Fruit fly (Drosophila melanogaster) whole organism, embryonic: ENCODE results near the gene Fie.

Source experiments
- Adf1 ChIP-seq: fragments of 200-800 bp; sonication (Bioruptor generic); IDR thresholded peaks from 2 replicates; pipeline ENCODE4 v1.3.6; 2022; ENCODE audit warnings: missing biosample characterization, missing genetic modification characterization
- Atf3 ChIP-seq: fragments of 200-800 bp; sonication (Bioruptor generic); optimal IDR thresholded peaks from 3 replicates; lab custom pipeline; 2016; ENCODE audit warnings: missing biosample characterization, missing genetic modification characterization
- BEAF-32 ChIP-seq: fragments of 200-800 bp; sonication (Bioruptor generic); optimal IDR thresholded peaks from 3 replicates; lab custom pipeline; 2017; ENCODE audit warnings: missing biosample characterization, missing genetic modification characterization, mild to moderate bottlenecking, moderate library complexity, missing genetic modification reagents
- CG10321 ChIP-seq: fragments of 200-800 bp; sonication (Bioruptor generic); IDR thresholded peaks from 2 replicates; pipeline ENCODE4 v1.3.6; 2022; ENCODE audit warnings: missing biosample characterization, missing genetic modification characterization
- CG11504 ChIP-seq: fragments of 200-800 bp; sonication (Bioruptor generic); optimal IDR thresholded peaks from 3 replicates; lab custom pipeline; 2019; ENCODE audit warnings: missing biosample characterization, mild to moderate bottlenecking, missing genetic modification characterization, moderate library complexity
- CG11695 ChIP-seq: fragments of 200-800 bp; sonication (Bioruptor generic); IDR thresholded peaks from 3 replicates; pipeline ENCODE4 v1.3.6; 2022; ENCODE audit warnings: missing biosample characterization, missing genetic modification characterization
- CG14710 ChIP-seq: fragments of 200-800 bp; sonication (Bioruptor generic); optimal IDR thresholded peaks from 3 replicates; lab custom pipeline; 2019; ENCODE audit warnings: missing biosample characterization, mild to moderate bottlenecking, missing genetic modification characterization, moderate library complexity
- CG1602 ChIP-seq: fragments of 200-800 bp; sonication (Bioruptor generic); optimal IDR thresholded peaks from 3 replicates; lab custom pipeline; 2016; ENCODE audit warnings: missing biosample characterization, missing genetic modification characterization
- CG1603 ChIP-seq: fragments of 200-800 bp; sonication (Bioruptor generic); optimal IDR thresholded peaks from 2 replicates; lab custom pipeline; 2019; ENCODE audit warnings: missing biosample characterization, mild to moderate bottlenecking, missing genetic modification characterization, moderate library complexity
- CG18599 ChIP-seq: fragments of 200-800 bp; sonication (Bioruptor generic); optimal IDR thresholded peaks from 3 replicates; lab custom pipeline; 2017; ENCODE audit warnings: missing biosample characterization, missing genetic modification characterization, mild to moderate bottlenecking, moderate library complexity, missing genetic modification reagents
- CG3847 ChIP-seq: fragments of 200-800 bp; sonication (Bioruptor generic); IDR thresholded peaks from 2 replicates; pipeline ENCODE4 v1.3.6; 2022; ENCODE audit warnings: missing biosample characterization, missing genetic modification characterization
- CG6272 ChIP-seq: fragments of 200-800 bp; sonication (Bioruptor generic); IDR thresholded peaks from 2 replicates; pipeline ENCODE4 v1.3.6; 2022; ENCODE audit warnings: missing biosample characterization, missing genetic modification characterization
- CG6791 ChIP-seq: fragments of 200-800 bp; sonication (Bioruptor generic); IDR thresholded peaks from 3 replicates; pipeline ENCODE4 v1.3.6; 2022; ENCODE audit warnings: missing biosample characterization, missing genetic modification characterization; ENCODE audit not compliant: partially characterized antibody
- CG7372 ChIP-seq: fragments of 200-800 bp; sonication (Bioruptor generic); IDR thresholded peaks from 2 replicates; pipeline ENCODE4 v1.3.6; 2022; ENCODE audit warnings: missing biosample characterization, missing genetic modification characterization
- CG7839 ChIP-seq: fragments of 200-800 bp; sonication (Bioruptor generic); optimal IDR thresholded peaks from 3 replicates; lab custom pipeline; 2018; ENCODE audit warnings: missing biosample characterization, mild to moderate bottlenecking, missing genetic modification characterization, moderate library complexity
- CG8290 ChIP-seq, 3 experiments: fragments of 200-800 bp; sonication (Bioruptor generic); optimal IDR thresholded peaks; 2 replicates each; lab custom pipeline; 2016 to 2019; ENCODE audit warnings: missing biosample characterization in 3 of 3, missing genetic modification characterization in 3 of 3, mild to moderate bottlenecking in 2 of 3, moderate library complexity in 1 of 3
- Doc3 ChIP-seq: fragments of 200-800 bp; sonication (Bioruptor generic); IDR thresholded peaks from 3 replicates; pipeline ENCODE4 v1.3.6; 2022; ENCODE audit warnings: missing biosample characterization, missing genetic modification characterization; ENCODE audit not compliant: partially characterized antibody
- Dref ChIP-seq: fragments of 200-800 bp; sonication (Bioruptor generic); IDR thresholded peaks from 2 replicates; pipeline ENCODE4 v1.3.6; 2022; ENCODE audit warnings: missing biosample characterization, missing genetic modification characterization
- ERR ChIP-seq: fragments of 200-800 bp; sonication (Bioruptor generic); optimal IDR thresholded peaks from 2 replicates; lab custom pipeline; 2016; ENCODE audit warnings: missing biosample characterization, missing genetic modification characterization
- Fer1 ChIP-seq: fragments of 200-800 bp; sonication (Bioruptor generic); optimal IDR thresholded peaks from 2 replicates; lab custom pipeline; 2017; ENCODE audit warnings: missing biosample characterization, mild to moderate bottlenecking, missing genetic modification characterization
- Fer2 ChIP-seq: fragments of 200-800 bp; sonication (Bioruptor generic); optimal IDR thresholded peaks from 2 replicates; lab custom pipeline; 2018; ENCODE audit warnings: missing biosample characterization, mild to moderate bottlenecking, missing genetic modification characterization, moderate library complexity
- HLHmδ ChIP-seq: fragments of 200-800 bp; sonication (Bioruptor generic); optimal IDR thresholded peaks from 2 replicates; lab custom pipeline; 2018; ENCODE audit warnings: missing biosample characterization, mild to moderate bottlenecking, missing genetic modification characterization, moderate library complexity
- HmgZ ChIP-seq: fragments of 200-800 bp; sonication (Bioruptor generic); optimal IDR thresholded peaks from 2 replicates; lab custom pipeline; 2018; ENCODE audit warnings: missing biosample characterization, mild to moderate bottlenecking, missing genetic modification characterization
- Hmr ChIP-seq: fragments of 200-800 bp; sonication (Bioruptor generic); optimal IDR thresholded peaks from 3 replicates; lab custom pipeline; 2017; ENCODE audit warnings: mild to moderate bottlenecking, missing biosample characterization, missing genetic modification reagents, missing genetic modification characterization
- Jarid2 ChIP-seq: fragments of 200-800 bp; sonication (Bioruptor generic); optimal IDR thresholded peaks from 3 replicates; lab custom pipeline; 2017; ENCODE audit warnings: mild to moderate bottlenecking, missing biosample characterization, missing genetic modification reagents, missing genetic modification characterization
- MESR4 ChIP-seq: fragments of 200-800 bp; sonication (Bioruptor generic); optimal IDR thresholded peaks from 2 replicates; lab custom pipeline; 2018; ENCODE audit warnings: missing biosample characterization, mild to moderate bottlenecking, missing genetic modification characterization, moderate library complexity
- Med ChIP-seq: fragments of 200-800 bp; sonication (Bioruptor generic); peaks from one replicate; lab custom pipeline; 2016; ENCODE audit warnings: missing biosample characterization, missing genetic modification characterization, mild to moderate bottlenecking, inconsistent platforms, moderate library complexity
- Neu2 ChIP-seq: fragments of 200-800 bp; sonication (Bioruptor generic); optimal IDR thresholded peaks from 3 replicates; lab custom pipeline; 2016; ENCODE audit warnings: missing biosample characterization, missing genetic modification characterization, borderline replicate concordance
- Ptx1 ChIP-seq: fragments of 200-800 bp; sonication (Bioruptor generic); IDR thresholded peaks from 2 replicates; pipeline ENCODE4 v1.3.6; 2022; ENCODE audit warnings: missing biosample characterization, missing genetic modification characterization
- Rx ChIP-seq: fragments of 200-800 bp; sonication (Bioruptor generic); IDR thresholded peaks from 2 replicates; pipeline ENCODE4 v1.3.6; 2022; ENCODE audit warnings: missing biosample characterization, missing genetic modification characterization
- Sox102F ChIP-seq: fragments of 200-800 bp; sonication (Bioruptor generic); optimal IDR thresholded peaks from 2 replicates; lab custom pipeline; 2018; ENCODE audit warnings: missing biosample characterization, mild to moderate bottlenecking, missing genetic modification characterization, moderate library complexity
- Spps ChIP-seq: fragments of 200-800 bp; sonication (Bioruptor generic); optimal IDR thresholded peaks from 2 replicates; lab custom pipeline; 2018; ENCODE audit warnings: missing biosample characterization, mild to moderate bottlenecking, missing genetic modification characterization
- YL-1 ChIP-seq: fragments of 200-800 bp; sonication (Bioruptor generic); optimal IDR thresholded peaks from 3 replicates; lab custom pipeline; 2017; ENCODE audit warnings: missing biosample characterization, mild to moderate bottlenecking, missing genetic modification characterization
- ara ChIP-seq: fragments of 200-800 bp; sonication (Bioruptor generic); IDR thresholded peaks from 2 replicates; pipeline ENCODE4 v1.3.6; 2022; ENCODE audit warnings: missing biosample characterization, missing genetic modification characterization
- bbx ChIP-seq: fragments of 200-800 bp; sonication (Bioruptor generic); IDR thresholded peaks from 2 replicates; pipeline ENCODE4 v1.3.6; 2022; ENCODE audit warnings: missing biosample characterization, missing genetic modification characterization; ENCODE audit not compliant: partially characterized antibody
- chinmo ChIP-seq: fragments of 200-800 bp; sonication (Bioruptor generic); IDR thresholded peaks from 4 replicates; pipeline ENCODE4 v1.3.6; 2022; ENCODE audit warnings: missing biosample characterization, missing genetic modification characterization; ENCODE audit not compliant: partially characterized antibody
- crc ChIP-seq: fragments of 200-800 bp; sonication (Bioruptor generic); optimal IDR thresholded peaks from 2 replicates; lab custom pipeline; 2016; ENCODE audit warnings: missing biosample characterization, missing genetic modification characterization
- croc ChIP-seq: fragments of 200-800 bp; sonication (Bioruptor generic); conservative IDR thresholded peaks from 3 replicates; pipeline ENCODE4 v1.3.6; 2022; ENCODE audit warnings: missing biosample characterization, missing genetic modification characterization
- crol ChIP-seq: fragments of 200-800 bp; sonication (Bioruptor generic); IDR thresholded peaks from 2 replicates; pipeline ENCODE4 v1.3.6; 2022; ENCODE audit warnings: missing biosample characterization, missing genetic modification characterization
- dysf ChIP-seq: fragments of 200-800 bp; sonication (Bioruptor generic); IDR thresholded peaks from 3 replicates; pipeline ENCODE4 v1.3.6; 2022; ENCODE audit warnings: missing biosample characterization, missing genetic modification characterization
- gcm ChIP-seq: fragments of 200-800 bp; sonication (Bioruptor generic); optimal IDR thresholded peaks from 2 replicates; lab custom pipeline; 2019; ENCODE audit warnings: missing biosample characterization, mild to moderate bottlenecking, missing genetic modification characterization, moderate library complexity
- her ChIP-seq: fragments of 200-800 bp; sonication (Bioruptor generic); optimal IDR thresholded peaks from 2 replicates; lab custom pipeline; 2016; ENCODE audit warnings: missing biosample characterization, missing genetic modification characterization
- ind ChIP-seq: fragments of 200-800 bp; sonication (Bioruptor generic); optimal IDR thresholded peaks from 3 replicates; lab custom pipeline; 2016; ENCODE audit warnings: missing biosample characterization, missing genetic modification characterization
- lov ChIP-seq, 2 experiments: fragments of 200-800 bp in 1 of 2; fragments of >200 bp in 1 of 2; sonication (Bioruptor generic) in 1 of 2; IDR thresholded peaks in 1 of 2; optimal IDR thresholded peaks in 1 of 2; 2 replicates in 1 of 2; 3 replicates in 1 of 2; pipeline versions ENCODE4 v1.3.6 to Lab custom; 2017 to 2022; ENCODE audit warnings: missing biosample characterization in 1 of 2, missing genetic modification characterization in 1 of 2
- nmo ChIP-seq: fragments of 200-800 bp; sonication (Bioruptor generic); optimal IDR thresholded peaks from 2 replicates; lab custom pipeline; 2018; ENCODE audit warnings: missing biosample characterization, mild to moderate bottlenecking, missing genetic modification characterization, moderate library complexity
- nom ChIP-seq: fragments of 200-800 bp; sonication (Bioruptor generic); optimal IDR thresholded peaks from 2 replicates; lab custom pipeline; 2017; ENCODE audit warnings: missing biosample characterization, missing genetic modification characterization, mild to moderate bottlenecking, moderate library complexity, missing genetic modification reagents
- row ChIP-seq: fragments of 200-800 bp; sonication (Bioruptor generic); IDR thresholded peaks from 3 replicates; pipeline ENCODE4 v1.3.6; 2022; ENCODE audit warnings: missing biosample characterization, missing genetic modification characterization
- sim ChIP-seq: fragments of 200-800 bp; sonication (Bioruptor generic); IDR thresholded peaks from 2 replicates; pipeline ENCODE4 v1.3.6; 2022; ENCODE audit warnings: missing biosample characterization, missing genetic modification characterization
- trem ChIP-seq: fragments of 200-800 bp; optimal IDR thresholded peaks from 3 replicates; lab custom pipeline; 2019; ENCODE audit warnings: missing biosample characterization, mild to moderate bottlenecking, missing genetic modification characterization, moderate library complexity

The Fie gene

DNA sequence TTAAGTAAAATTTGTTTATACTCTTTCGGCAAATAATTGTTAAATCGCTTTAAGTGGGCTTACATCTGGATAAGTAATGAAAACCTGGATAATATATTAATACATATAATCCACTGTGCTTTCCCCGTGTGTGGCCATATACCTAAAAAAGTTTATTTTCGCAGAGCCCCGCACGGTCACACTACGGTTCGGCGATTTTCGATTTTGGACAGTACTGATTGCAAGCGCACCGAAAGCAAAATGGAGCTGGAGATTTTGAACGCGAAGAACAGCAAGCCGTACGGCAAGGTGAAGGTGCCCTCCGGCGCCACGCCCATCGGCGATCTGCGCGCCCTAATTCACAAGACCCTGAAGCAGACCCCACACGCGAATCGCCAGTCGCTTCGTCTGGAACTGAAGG is 10.9 kb downstream of the Fie start, which contains the start of gene Sc2 (continued):
- TF ChIP-seq chinmo (GFP tag; lab: Robert Waterston, UW), result 0 out of 4 replicates have a peak, but pooled peaks have one; percentile 14
- 0 out of 2 replicates have a peak, but pooled peaks have one; percentile 12 for TF ChIP-seq Dref (GFP tag; lab: Robert Waterston, UW)
- peak; percentile 53; the same call in 1 of the 2 replicates for TF ChIP-seq bbx (GFP tag; lab: Robert Waterston, UW)
- TF ChIP-seq CG11504, result no peak
- no peak for TF ChIP-seq dysf (GFP tag; lab: Robert Waterston, UW)
- TF ChIP-seq BEAF-32 (GFP tag; lab: Kevin White, UChicago), result peak; percentile 2
- peak; percentile 14 for TF ChIP-seq HmgZ (tag; lab: Kevin White, UChicago)
- no peak for TF ChIP-seq Fer1 (GFP tag; lab: Kevin White, UChicago)
- TF ChIP-seq CG1602 (GFP tag; lab: Kevin White, UChicago), result no peak
- TF ChIP-seq trem (tag; lab: Kevin White, UChicago), result peak; percentile 2
- no peak for TF ChIP-seq croc
- TF ChIP-seq Jarid2 (GFP tag; lab: Kevin White, UChicago), result peak; percentile 62
- no peak for TF ChIP-seq CG7839 (tag; lab: Kevin White, UChicago)
- peak; percentile 39; the same call in 2 of the 3 replicates for TF ChIP-seq CG6791 (GFP tag; lab: Robert Waterston, UW)
- TF ChIP-seq row (GFP tag; lab: Robert Waterston, UW), result peak; percentile 81
- TF ChIP-seq YL-1 (GFP tag; lab: Kevin White, UChicago), result no peak
- TF ChIP-seq CG7372 (GFP tag; lab: Robert Waterston, UW), result no peak
- TF ChIP-seq CG10321 (GFP tag; lab: Robert Waterston, UW), result no peak
- TF ChIP-seq nmo (GFP tag; lab: Kevin White, UChicago), result no peak
- TF ChIP-seq crc (GFP tag; lab: Kevin White, UChicago), result no peak
- TF ChIP-seq MESR4 (GFP tag; lab: Kevin White, UChicago), result peak; percentile 65
- 0 out of 2 replicates have a peak, but pooled peaks have one; percentile 22 for TF ChIP-seq ara
- TF ChIP-seq Ptx1, result peak; percentile 23; the same call in 1 of the 2 replicates
- no peak for TF ChIP-seq CG8290 (GFP tag; optimal IDR thresholded peaks at IDR 0.05; lab: Kevin White, UChicago)
- TF ChIP-seq CG8290 (tag; optimal IDR thresholded peaks at IDR 0.05; lab: Kevin White, UChicago), result peak in 1 of 2 experiments; percentile 62
- peak; percentile 4 for TF ChIP-seq CG1603
- TF ChIP-seq Doc3, result no peak
- peak; percentile 49 for TF ChIP-seq ERR (GFP tag; lab: Kevin White, UChicago)
- TF ChIP-seq Sox102F (GFP tag; lab: Kevin White, UChicago), result no peak
- no peak for TF ChIP-seq lov (optimal IDR thresholded peaks at IDR 0.05; lab: Kevin White, UChicago)
- TF ChIP-seq lov (GFP tag; IDR thresholded peaks at IDR 0.05; lab: Robert Waterston, UW), result 0 out of 3 replicates have a peak, but pooled peaks have one; percentile 30
- no peak for TF ChIP-seq HLHmδ (GFP tag; lab: Kevin White, UChicago)
- peak; percentile 71 for TF ChIP-seq Med (GFP tag; lab: Kevin White, UChicago)
- 0 out of 2 replicates have a peak, but pooled peaks have one; percentile 50 for TF ChIP-seq sim (GFP tag; lab: Robert Waterston, UW)
- TF ChIP-seq Rx (GFP tag; lab: Robert Waterston, UW), result 0 out of 2 replicates have a peak, but pooled peaks have one; percentile 5
- peak; percentile 49 for TF ChIP-seq CG3847 (GFP tag; lab: Robert Waterston, UW)

DNA sequence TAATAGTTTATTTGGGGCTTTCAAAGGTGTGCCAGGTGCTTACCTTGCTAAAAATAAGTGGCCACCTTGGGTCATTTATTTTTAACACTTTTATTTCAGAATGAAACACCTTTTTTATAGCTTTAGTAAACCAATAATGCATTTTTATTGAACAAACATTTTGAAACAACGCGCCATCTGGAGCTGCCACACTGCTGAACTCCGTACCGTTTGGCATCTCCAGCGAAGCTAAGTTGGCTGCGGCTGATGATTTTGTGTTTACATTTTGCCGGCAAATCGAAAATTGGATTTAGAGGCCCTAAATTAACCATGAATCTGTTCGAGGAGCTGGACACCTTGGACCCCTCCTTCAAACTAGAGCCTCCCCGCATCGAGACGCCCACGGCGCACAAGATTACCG is 12.7 kb downstream of the Fie start, which contains the start of gene ida:
ida (plus strand) TSS at position 234 of the 400 bp plus-strand sequence.
- peak; percentile 41 for TF ChIP-seq her (GFP tag; lab: Kevin White, UChicago)
- no peak for TF ChIP-seq Sox102F (GFP tag; lab: Kevin White, UChicago)
- peak; percentile 36 for TF ChIP-seq CG14710 (tag; lab: Kevin White, UChicago)
- TF ChIP-seq nom (GFP tag; lab: Kevin White, UChicago), result peak; percentile 13
- TF ChIP-seq Neu2 (GFP tag; lab: Kevin White, UChicago), result no peak
- TF ChIP-seq Spps (tag; lab: Kevin White, UChicago), result no peak
- no peak for TF ChIP-seq ind
- no peak for TF ChIP-seq crol (GFP tag; lab: Robert Waterston, UW)
- TF ChIP-seq CG6272 (GFP tag; lab: Robert Waterston, UW), result no peak
- no peak for TF ChIP-seq Fer2 (tag; lab: Kevin White, UChicago)
- TF ChIP-seq gcm, result no peak
- TF ChIP-seq Atf3 (GFP tag; lab: Kevin White, UChicago), result no peak
- no peak for TF ChIP-seq CG18599 (GFP tag; lab: Kevin White, UChicago)
- no peak for TF ChIP-seq Adf1 (GFP tag; lab: Robert Waterston, UW)
- no peak for TF ChIP-seq CG11695 (GFP tag; lab: Robert Waterston, UW)
- no peak for TF ChIP-seq Hmr
